Worm (Caenorhabditis elegans) whole organism, young adult: Measurements from ENCODE around the gene R13A1.10.
A peak's percentile ranks its signal among the peaks of the same experiment; 100 is the strongest.

Source experiments
- C06A6.2 ChIP-seq: fragments of 200-800 bp; sonication (Bioruptor generic); conservative IDR thresholded peaks from 2 replicates; pipeline ENCODE4 v1.3.6; 2022; ENCODE audit warnings: missing genetic modification characterization, missing compliant biosample characterization
- C17E4.6 ChIP-seq: fragments of 200-800 bp; sonication (Bioruptor generic); IDR thresholded peaks from 2 replicates; pipeline ENCODE4 v1.3.6; 2022; ENCODE audit warnings: missing genetic modification reagents, missing genetic modification characterization, missing compliant biosample characterization
- F23B12.7 ChIP-seq: sonication (generic microtip); optimal IDR thresholded peaks from 2 replicates; lab custom pipeline; 2017; ENCODE audit warnings: missing genetic modification characterization, mild to moderate bottlenecking, missing compliant biosample characterization, antibody characterized with exemption, moderate library complexity; ENCODE audit not compliant: insufficient read depth
- F57C9.4 ChIP-seq: sonication (generic microtip); optimal IDR thresholded peaks from 2 replicates; lab custom pipeline; 2017; ENCODE audit warnings: mild to moderate bottlenecking, missing genetic modification characterization, missing compliant biosample characterization
- T07F8.4 ChIP-seq: sonication (generic microtip); optimal IDR thresholded peaks from 2 replicates; lab custom pipeline; 2016; ENCODE audit warnings: mild to moderate bottlenecking, missing genetic modification characterization, moderate library complexity, missing compliant biosample characterization
- Y53G8AR.9 ChIP-seq: fragments of 200-800 bp; sonication (Bioruptor generic); conservative IDR thresholded peaks from 2 replicates; pipeline ENCODE4 v1.3.6; 2022; ENCODE audit warnings: missing genetic modification reagents, missing genetic modification characterization, missing compliant biosample characterization
- ama-1 ChIP-seq, 3 experiments: fragments of 150-350 bp in 1 of 3; sonication (generic microtip) in 2 of 3; optimal IDR thresholded peaks; 2 replicates each; lab custom pipeline; 2014 to 2018; ENCODE audit warnings: missing biosample characterization in 2 of 3, missing genetic modification characterization in 2 of 3, missing genetic modification reagents in 2 of 3
- atf-7 ChIP-seq: sonication (generic microtip); optimal IDR thresholded peaks from 2 replicates; lab custom pipeline; 2017; ENCODE audit warnings: mild to moderate bottlenecking, missing genetic modification characterization, missing compliant biosample characterization
- attf-3 ChIP-seq: fragments of 200-800 bp; sonication (Bioruptor generic); conservative IDR thresholded peaks from 2 replicates; pipeline ENCODE4 v1.3.6; 2022; ENCODE audit warnings: missing genetic modification reagents, missing genetic modification characterization, missing compliant biosample characterization
- attf-5 ChIP-seq: fragments of 200-800 bp; sonication (Bioruptor generic); optimal IDR thresholded peaks from 2 replicates; lab custom pipeline; 2018; ENCODE audit warnings: mild to moderate bottlenecking, missing genetic modification characterization, missing compliant biosample characterization
- attf-6 ChIP-seq: fragments of 200-800 bp; sonication (Bioruptor generic); IDR thresholded peaks from 2 replicates; pipeline ENCODE4 v1.3.6; 2022; ENCODE audit warnings: missing genetic modification reagents, missing genetic modification characterization, missing compliant biosample characterization
- ccch-3 ChIP-seq: fragments of 200-800 bp; sonication (Bioruptor generic); optimal IDR thresholded peaks from 2 replicates; lab custom pipeline; 2018; ENCODE audit warnings: mild to moderate bottlenecking, missing genetic modification characterization, missing compliant biosample characterization
- cebp-2 ChIP-seq: fragments of 200-800 bp; sonication (Bioruptor generic); IDR thresholded peaks from 2 replicates; pipeline ENCODE4 v1.3.6; 2022; ENCODE audit warnings: missing genetic modification characterization, missing compliant biosample characterization
- ceh-100 ChIP-seq: fragments of 200-800 bp; sonication (Bioruptor generic); IDR thresholded peaks from 2 replicates; pipeline ENCODE4 v1.3.6; 2022; ENCODE audit warnings: missing genetic modification reagents, missing genetic modification characterization, missing compliant biosample characterization
- ceh-27 ChIP-seq: fragments of 200-800 bp; sonication (Bioruptor generic); optimal IDR thresholded peaks from 2 replicates; lab custom pipeline; 2018; ENCODE audit warnings: mild to moderate bottlenecking, missing genetic modification characterization, moderate library complexity, missing compliant biosample characterization
- ceh-40 ChIP-seq: fragments of 200-800 bp; sonication (Bioruptor generic); IDR thresholded peaks from 2 replicates; pipeline ENCODE4 v1.3.6; 2022; ENCODE audit warnings: missing genetic modification characterization, missing compliant biosample characterization
- die-1 ChIP-seq: sonication (generic microtip); optimal IDR thresholded peaks from 2 replicates; lab custom pipeline; 2016; ENCODE audit warnings: missing genotype, mild to moderate bottlenecking, missing genetic modification characterization, missing compliant biosample characterization
- gei-17 ChIP-seq: fragments of 200-800 bp; sonication (Bioruptor generic); optimal IDR thresholded peaks from 2 replicates; lab custom pipeline; 2018; ENCODE audit warnings: mild to moderate bottlenecking, missing genetic modification characterization, missing compliant biosample characterization
- hlh-26 ChIP-seq: fragments of 200-800 bp; sonication (Bioruptor generic); conservative IDR thresholded peaks from 2 replicates; pipeline ENCODE4 v1.3.6; 2022; ENCODE audit warnings: missing genetic modification reagents, missing genetic modification characterization, missing compliant biosample characterization
- hmg-20 ChIP-seq: fragments of 200-800 bp; sonication (Bioruptor generic); IDR thresholded peaks from 2 replicates; pipeline ENCODE4 v1.3.6; 2022; ENCODE audit warnings: missing genetic modification reagents, missing genetic modification characterization, missing compliant biosample characterization
- hrde-1 ChIP-seq: sonication (generic microtip); optimal IDR thresholded peaks from 2 replicates; lab custom pipeline; 2016; ENCODE audit warnings: missing genetic modification characterization, mild to moderate bottlenecking, missing compliant biosample characterization, moderate library complexity, missing genotype, missing genetic modification reagents, borderline replicate concordance
- hsf-1 ChIP-seq: fragments of 200-800 bp; sonication (Bioruptor generic); IDR thresholded peaks from 2 replicates; pipeline ENCODE4 v1.3.6; 2022; ENCODE audit warnings: missing genetic modification reagents, missing genetic modification characterization, missing compliant biosample characterization
- let-607 ChIP-seq, 2 experiments: fragments of 200-800 bp in 1 of 2; sonication (Bioruptor generic) in 1 of 2; sonication (generic microtip) in 1 of 2; optimal IDR thresholded peaks; 2 replicates each; lab custom pipeline; 2016 to 2018; ENCODE audit warnings: mild to moderate bottlenecking in 2 of 2, missing compliant biosample characterization in 2 of 2, missing genetic modification characterization in 2 of 2, moderate library complexity in 2 of 2, missing genotype in 1 of 2
- lin-35 ChIP-seq, 3 experiments: fragments of 150-350 bp in 2 of 3; sonication (generic microtip) in 1 of 3; optimal IDR thresholded peaks; 2 replicates each; lab custom pipeline; 2014 to 2018; ENCODE audit warnings: missing biosample characterization in 3 of 3, missing genetic modification characterization in 3 of 3, missing genetic modification reagents in 3 of 3
- lsl-1 ChIP-seq: fragments of 200-800 bp; sonication (Bioruptor generic); optimal IDR thresholded peaks from 2 replicates; lab custom pipeline; 2018; ENCODE audit warnings: mild to moderate bottlenecking, missing genetic modification characterization, moderate library complexity, missing compliant biosample characterization
- lsy-27 ChIP-seq: sonication (generic microtip); optimal IDR thresholded peaks from 2 replicates; lab custom pipeline; 2017; ENCODE audit warnings: missing genetic modification characterization, mild to moderate bottlenecking, missing compliant biosample characterization, antibody characterized with exemption, missing genotype, borderline replicate concordance; ENCODE audit not compliant: insufficient read depth
- madf-10 ChIP-seq: sonication (generic microtip); optimal IDR thresholded peaks from 2 replicates; lab custom pipeline; 2016; ENCODE audit warnings: mild to moderate bottlenecking, missing genetic modification characterization, missing compliant biosample characterization
- madf-3 ChIP-seq: fragments of 200-800 bp; sonication (Bioruptor generic); IDR thresholded peaks from 2 replicates; pipeline ENCODE4 v1.3.6; 2022; ENCODE audit warnings: missing genetic modification reagents, missing genetic modification characterization, missing compliant biosample characterization
- mcd-1 ChIP-seq: fragments of 200-800 bp; sonication (Bioruptor generic); IDR thresholded peaks from 2 replicates; pipeline ENCODE4 v1.3.6; 2022; ENCODE audit warnings: missing genetic modification reagents, missing genetic modification characterization, missing compliant biosample characterization
- nfya-1 ChIP-seq: sonication (generic microtip); optimal IDR thresholded peaks from 2 replicates; lab custom pipeline; 2017; ENCODE audit warnings: antibody characterized with exemption, missing compliant biosample characterization, missing genetic modification characterization, borderline replicate concordance; ENCODE audit not compliant: insufficient read depth
- nhr-179 ChIP-seq: sonication (generic microtip); optimal IDR thresholded peaks from 2 replicates; lab custom pipeline; 2016; ENCODE audit warnings: mild to moderate bottlenecking, missing genetic modification characterization, missing compliant biosample characterization
- nhr-90 ChIP-seq: sonication (generic microtip); optimal IDR thresholded peaks from 2 replicates; lab custom pipeline; 2016; ENCODE audit warnings: missing genotype, mild to moderate bottlenecking, missing genetic modification characterization, missing compliant biosample characterization
- rcor-1 ChIP-seq: fragments of 200-800 bp; sonication (Bioruptor generic); IDR thresholded peaks from 2 replicates; pipeline ENCODE4 v1.3.6; 2022; ENCODE audit warnings: missing genetic modification reagents, missing genetic modification characterization, missing compliant biosample characterization
- repo-1 ChIP-seq: sonication (generic microtip); optimal IDR thresholded peaks from 2 replicates; lab custom pipeline; 2017; ENCODE audit warnings: mild to moderate bottlenecking, missing genetic modification characterization, missing compliant biosample characterization
- rpc-1 ChIP-seq, 2 experiments: fragments of 150-350 bp in 1 of 2; sonication (generic microtip) in 1 of 2; optimal IDR thresholded peaks; 2 replicates each; lab custom pipeline; 2014 to 2018; ENCODE audit warnings: missing biosample characterization in 1 of 2, missing genetic modification characterization in 1 of 2, missing genetic modification reagents in 1 of 2, missing genotype in 1 of 2
- sea-2 ChIP-seq: fragments of 200-800 bp; sonication (Bioruptor generic); IDR thresholded peaks from 2 replicates; pipeline ENCODE4 v1.3.6; 2022; ENCODE audit warnings: missing genetic modification characterization, missing compliant biosample characterization
- snpc-1.3 ChIP-seq: sonication (generic microtip); optimal IDR thresholded peaks from 2 replicates; lab custom pipeline; 2017; ENCODE audit warnings: missing genetic modification characterization, mild to moderate bottlenecking, missing compliant biosample characterization, antibody characterized with exemption, moderate library complexity, missing genotype, missing genetic modification reagents; ENCODE audit not compliant: insufficient read depth
- snpc-3.4 ChIP-seq: sonication (generic microtip); optimal IDR thresholded peaks from 2 replicates; lab custom pipeline; 2017; ENCODE audit warnings: missing genetic modification characterization, mild to moderate bottlenecking, missing compliant biosample characterization, antibody characterized with exemption, moderate library complexity, missing genotype, missing genetic modification reagents
- snpc-4 ChIP-seq, 5 experiments: fragments of 150-350 bp in 1 of 5; sonication (generic microtip) in 4 of 5; optimal IDR thresholded peaks; 2 replicates each; lab custom pipeline; 2014 to 2018; ENCODE audit warnings: missing genetic modification characterization in 5 of 5, missing biosample characterization in 3 of 5, antibody characterized with exemption in 2 of 5, mild to moderate bottlenecking in 2 of 5, missing compliant biosample characterization in 2 of 5, missing genotype in 2 of 5, moderate library complexity in 2 of 5, missing genetic modification reagents in 1 of 5
- tbx-9 ChIP-seq: sonication (generic microtip); optimal IDR thresholded peaks from 2 replicates; lab custom pipeline; 2016; ENCODE audit warnings: borderline replicate concordance, missing genetic modification characterization, inconsistent platforms, missing compliant biosample characterization
- unc-130 ChIP-seq: sonication (generic microtip); optimal IDR thresholded peaks from 2 replicates; lab custom pipeline; 2016; ENCODE audit warnings: missing genetic modification reagents, missing genetic modification characterization, missing compliant biosample characterization
- unc-62 ChIP-seq: fragments of 150-350 bp; optimal IDR thresholded peaks from 2 replicates; lab custom pipeline; 2014; ENCODE audit warnings: missing biosample characterization, missing genetic modification reagents, missing genetic modification characterization
- ztf-18 ChIP-seq: sonication (generic microtip); optimal IDR thresholded peaks from 2 replicates; lab custom pipeline; 2016; ENCODE audit warnings: missing genotype, mild to moderate bottlenecking, missing genetic modification characterization, missing compliant biosample characterization
- ztf-26 ChIP-seq: sonication (generic microtip); optimal IDR thresholded peaks from 2 replicates; lab custom pipeline; 2017; ENCODE audit warnings: missing genetic modification characterization, missing compliant biosample characterization

R13A1.10 gene

ce11 chrIV:7230198-7230597 lies 3.2 kb upstream of the R13A1.10 start, which contains the start of gene cap-1 (continued):
- TF ChIP-seq F23B12.7 (peak; percentile 92), atf-7 (tag; lab: Kevin White, UChicago) (no peak), gei-17 (GFP tag; lab: Kevin White, UChicago) (no peak), ceh-100 (GFP tag; lab: Robert Waterston, UW) (peak; percentile 93), unc-130 (peak; percentile 19), die-1 (tag; lab: Kevin White, UChicago) (no peak), ztf-18 (tag; lab: Kevin White, UChicago) (peak; percentile 32), C17E4.6 (GFP tag; lab: Robert Waterston, UW) (no peak), lsl-1 (GFP tag; lab: Kevin White, UChicago) (peak; percentile 37), lsy-27 (no peak), snpc-1.3 (tag; lab: Kevin White, UChicago) (peak; percentile 41), ceh-27 (peak; percentile 41), attf-5 (peak; percentile 83), snpc-4 (GFP tag; optimal IDR thresholded peaks at IDR 0.05; lab: Kevin White, UChicago) (peak; percentile 43), snpc-4 (tag; optimal IDR thresholded peaks at IDR 0.05; lab: Kevin White, UChicago) (peak; percentile 22 to 72 (median 58)), rcor-1 (no peak), ccch-3 (GFP tag; lab: Kevin White, UChicago) (no peak), attf-3 (peak; percentile 38; the same call in 1 of the 2 replicates), madf-10 (tag; lab: Kevin White, UChicago) (peak; percentile 8), mcd-1 (GFP tag; lab: Robert Waterston, UW) (peak; percentile 88), ama-1 (optimal IDR thresholded peaks at IDR 0.05; lab: Kevin White, UChicago) (no peak), ama-1 (GFP tag; optimal IDR thresholded peaks at IDR 0.05; lab: Kevin White, UChicago) (no peak), ztf-26 (no peak), snpc-3.4 (peak; percentile 52), nhr-179 (tag; lab: Kevin White, UChicago) (no peak), tbx-9 (tag; lab: Kevin White, UChicago) (no peak), madf-3 (GFP tag; lab: Robert Waterston, UW) (no peak), nfya-1 (tag; lab: Kevin White, UChicago) (no peak), F57C9.4 (no peak), let-607 (tag; optimal IDR thresholded peaks at IDR 0.05; lab: Kevin White, UChicago) (no peak), ceh-40 (GFP tag; lab: Robert Waterston, UW) (no peak)

DNA sequence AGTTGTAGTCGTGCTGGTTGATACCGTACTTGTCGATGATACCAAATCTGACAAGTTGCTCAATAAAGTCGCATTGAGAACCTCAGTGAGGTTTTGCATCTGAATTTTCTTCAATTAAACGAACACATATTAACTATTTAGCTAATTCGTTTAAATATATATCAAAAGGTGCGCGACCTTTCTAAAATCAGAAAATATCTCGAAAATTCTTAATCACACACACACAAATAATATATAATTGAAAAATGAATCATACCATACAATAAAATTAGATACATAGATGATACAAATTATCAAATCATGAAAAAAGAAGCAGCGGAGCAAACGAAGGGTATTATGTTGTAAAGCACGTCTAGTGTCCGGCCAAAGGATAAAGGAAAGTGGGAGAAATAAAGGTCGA lies 1.2 kb upstream of the R13A1.10 start, which contains the start of gene D2024.5:
TSS of gene D2024.5 (minus strand) at position 101 of the 400 bp plus-strand sequence.
- TF ChIP-seq nhr-90 (tag; lab: Kevin White, UChicago) (no peak), hrde-1 (tag; lab: Kevin White, UChicago) (no peak), snpc-4 (GFP tag; optimal IDR thresholded peaks at IDR 0.05; lab: Kevin White, UChicago) (no peak), snpc-4 (tag; optimal IDR thresholded peaks at IDR 0.05; lab: Kevin White, UChicago) (no peak), rpc-1 (optimal IDR thresholded peaks at IDR 0.05; lab: Kevin White, UChicago) (no peak), rpc-1 (tag; optimal IDR thresholded peaks at IDR 0.05; lab: Kevin White, UChicago) (no peak), atf-7 (tag; lab: Kevin White, UChicago) (no peak), C06A6.2 (GFP tag; lab: Robert Waterston, UW) (no peak), T07F8.4 (no peak), ztf-26 (no peak), hsf-1 (GFP tag; lab: Robert Waterston, UW) (no peak), repo-1 (tag; lab: Kevin White, UChicago) (no peak), Y53G8AR.9 (GFP tag; lab: Robert Waterston, UW) (no peak), attf-6 (GFP tag; lab: Robert Waterston, UW) (no peak), F23B12.7 (no peak), unc-62 (GFP tag; lab: Kevin White, UChicago) (no peak), cebp-2 (no peak), hlh-26 (GFP tag; lab: Robert Waterston, UW) (no peak), sea-2 (GFP tag; lab: Robert Waterston, UW) (no peak), lin-35 (GFP tag; optimal IDR thresholded peaks at IDR 0.05; lab: Kevin White, UChicago) (no peak), hmg-20 (GFP tag; lab: Robert Waterston, UW) (no peak)
